In genomic region chrIII:10957710-10958109, ce11 we compare ENCODE assay signal across 2 worm cellular contexts.
TF ChIP-seq lines count a peak whose summit lies in the region.

No protein-coding gene starts in this region.

TF ChIP-seq in whole organism, late embryonic, 69 proteins besides CTCF, POLR2A, EP300 and RAD21:
- TF ChIP-seq ceh-48 (tag; optimal IDR thresholded peaks at IDR 0.05; lab: Kevin White, UChicago) (no peak), pat-9 (tag; optimal IDR thresholded peaks at IDR 0.05; lab: Kevin White, UChicago) (no peak), unc-55 (GFP tag; optimal IDR thresholded peaks at IDR 0.05; lab: Kevin White, UChicago) (peak; percentile 59)

TF ChIP-seq in whole organism, mixed stage, embryonic, 35 proteins besides CTCF, POLR2A, EP300 and RAD21:
- TF ChIP-seq snpc-4 (tag; optimal IDR thresholded peaks at IDR 0.05; lab: Kevin White, UChicago) (no peak), unc-62 (GFP tag; optimal IDR thresholded peaks at IDR 0.05; lab: Kevin White, UChicago) (peak; percentile 22)
